Fruit fly (Drosophila melanogaster): ENCODE data around the gene Ir75a.
A peak's percentile ranks its signal among the peaks of the same experiment; 100 is the strongest.

Gene Ir75a

DNA sequence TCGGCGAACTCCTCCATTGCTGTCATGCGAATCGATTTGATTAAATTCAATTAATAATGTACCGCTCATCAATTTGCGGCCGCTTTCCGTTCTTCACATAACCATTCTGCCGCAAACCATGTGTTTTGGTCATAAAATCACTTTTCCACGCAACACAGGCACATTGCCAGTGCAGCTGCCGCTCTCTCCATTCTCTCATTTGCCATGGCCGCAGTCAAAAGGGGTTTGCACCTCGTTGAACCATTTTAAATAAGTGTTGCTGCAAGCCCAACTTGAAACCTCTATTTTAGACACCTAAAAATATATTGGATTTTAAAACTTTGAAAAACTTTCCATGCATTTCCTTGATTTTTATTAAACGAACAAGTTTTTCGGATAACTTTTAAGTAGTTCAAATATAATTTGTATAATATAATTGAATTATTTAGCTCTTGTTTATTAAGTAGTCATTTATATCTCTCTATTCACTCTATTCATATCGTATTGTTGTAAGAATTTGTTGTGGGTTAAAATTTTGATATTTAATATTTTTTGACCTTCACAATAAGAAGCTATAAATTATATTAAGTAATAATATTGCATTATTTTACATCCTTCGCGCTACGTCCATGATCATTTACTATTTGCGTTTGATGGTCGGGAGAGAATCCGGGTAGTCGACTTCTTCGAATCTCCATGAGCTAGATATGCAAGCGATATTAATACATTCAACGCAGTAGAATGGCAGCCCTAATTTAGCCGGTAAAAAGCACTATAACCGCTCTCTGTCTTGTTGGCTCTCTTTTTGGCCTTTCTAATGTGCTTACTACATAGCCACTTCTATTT lies 39.1 kb upstream of the Ir75a start, which contains the start of gene CG5535 (continued):
- TF ChIP-seq CG3407 (GFP tag; optimal IDR thresholded peaks at IDR 0.05) (peak; percentile 40), CG12391 (tag; optimal IDR thresholded peaks at IDR 0.05) (peak; percentile 88), onecut (GFP tag; IDR thresholded peaks at IDR 0.05) (peak; percentile 67), CG9817 (tag; optimal IDR thresholded peaks at IDR 0.05) (peak; percentile 49), CG12942 (GFP tag; optimal IDR thresholded peaks at IDR 0.05) (peak; percentile 37), CG16815 (GFP tag; optimal IDR thresholded peaks at IDR 0.05) (peak; percentile 86), HLH3B (GFP tag; IDR thresholded peaks at IDR 0.05) (peak; percentile 45; the same call in 1 of the 2 replicates), CG9797 (GFP tag; optimal IDR thresholded peaks at IDR 0.05) (no peak), Mad (GFP tag; optimal IDR thresholded peaks at IDR 0.05) (peak; percentile 7), gsb-n (tag; optimal IDR thresholded peaks at IDR 0.05) (peak; percentile 59), CG11085 (GFP tag; IDR thresholded peaks at IDR 0.05) (peak; percentile 50; the same call in 1 of the 2 replicates), zen2 (GFP tag; IDR thresholded peaks at IDR 0.05; ENCODE audit: partially characterized antibody) (no peak), chm (GFP tag; IDR thresholded peaks at IDR 0.05) (peak; percentile 79), CG7357 (GFP tag; IDR thresholded peaks at IDR 0.05) (peak; percentile 53; the same call in 2 of the 3 replicates), jumu (GFP tag; optimal IDR thresholded peaks at IDR 0.05) (peak; percentile 51), Hsf (GFP tag; optimal IDR thresholded peaks at IDR 0.05) (peak; percentile 56), CG17612 (GFP tag; IDR thresholded peaks at IDR 0.05) (peak; percentile 22; the same call in 1 of the 2 replicates), schlank (tag; optimal IDR thresholded peaks at IDR 0.05) (peak; percentile 65), Stat92E (GFP tag; optimal IDR thresholded peaks at IDR 0.05) (peak in 1 of 3 experiments; percentile 12), twi (tag; optimal IDR thresholded peaks at IDR 0.05) (peak; percentile 71), CG9215 (GFP tag; IDR thresholded peaks at IDR 0.05) (peak; percentile 58), Dip3 (GFP tag; optimal IDR thresholded peaks at IDR 0.05) (peak; percentile 17), CG17328 (GFP tag; IDR thresholded peaks at IDR 0.05) (peak; percentile 69), seq (GFP tag; IDR thresholded peaks at IDR 0.05) (peak; percentile 49), so (GFP tag; IDR thresholded peaks at IDR 0.05) (no peak), her (GFP tag; optimal IDR thresholded peaks at IDR 0.05) (peak; percentile 72), CG7839 (tag; optimal IDR thresholded peaks at IDR 0.05) (peak; percentile 90), repo (GFP tag; optimal IDR thresholded peaks at IDR 0.05) (no peak), CG16779 (GFP tag; IDR thresholded peaks at IDR 0.05) (peak; percentile 84), tx (GFP tag; optimal IDR thresholded peaks at IDR 0.05) (no peak), Mrtf (GFP tag; IDR thresholded peaks at IDR 0.05) (peak; percentile 55; the same call in 2 of the 3 replicates), vfl (GFP tag; optimal IDR thresholded peaks at IDR 0.05) (no peak), CG32772 (GFP tag; IDR thresholded peaks at IDR 0.05) (no peak; the same call in 1 of the 2 replicates), CG10654 (GFP tag; optimal IDR thresholded peaks at IDR 0.05) (peak; percentile 43), cas (GFP tag; IDR thresholded peaks at IDR 0.05) (peak; percentile 26; the same call in 1 of the 2 replicates), Mes4 (GFP tag; optimal IDR thresholded peaks at IDR 0.05) (no peak), Ravus (GFP tag; IDR thresholded peaks at IDR 0.05) (peak; percentile 8; the same call in 1 of the 2 replicates), gcm2 (GFP tag; optimal IDR thresholded peaks at IDR 0.05) (no peak), CG8290 (GFP tag; optimal IDR thresholded peaks at IDR 0.05) (peak; percentile 29), CG8290 (tag; optimal IDR thresholded peaks at IDR 0.05) (peak in 1 of 2 experiments; percentile 94), CG3847 (GFP tag; IDR thresholded peaks at IDR 0.05) (peak; percentile 51), jing (GFP tag; optimal IDR thresholded peaks at IDR 0.05) (no peak), CG18599 (GFP tag; optimal IDR thresholded peaks at IDR 0.05) (peak; percentile 78), gem (tag; optimal IDR thresholded peaks at IDR 0.05) (peak; percentile 90), grau (tag; optimal IDR thresholded peaks at IDR 0.05) (peak; percentile 88), CG2120 (GFP tag; optimal IDR thresholded peaks at IDR 0.05) (peak; percentile 74), CG12155 (GFP tag; optimal IDR thresholded peaks at IDR 0.05) (peak; percentile 61), tin (GFP tag; optimal IDR thresholded peaks at IDR 0.05) (peak; percentile 69), Drgx (GFP tag; IDR thresholded peaks at IDR 0.05) (peak; percentile 59), salm (tag; optimal IDR thresholded peaks at IDR 0.05) (peak; percentile 60)

All from whole organism, embryonic.